Worm (Caenorhabditis elegans) whole organism, midembryonic: ENCODE measurements around the gene W05E10.5.

Source experiments
- T22C8.4 ChIP-seq: fragments of 200-800 bp; sonication (Bioruptor generic); IDR thresholded peaks from 2 replicates; pipeline ENCODE4 v1.3.6; 2022; ENCODE audit warnings: missing genetic modification characterization, missing compliant biosample characterization
- cog-1 ChIP-seq: sonication (generic microtip); optimal IDR thresholded peaks from 2 replicates; lab custom pipeline; 2016; ENCODE audit warnings: missing genetic modification characterization, missing compliant biosample characterization
- flt-1 ChIP-seq: fragments of 200-800 bp; sonication (Bioruptor generic); IDR thresholded peaks from 2 replicates; pipeline ENCODE4 v1.3.6; 2022; ENCODE audit warnings: missing genetic modification characterization, missing compliant biosample characterization
- klf-2 ChIP-seq: fragments of 200-800 bp; sonication (Bioruptor generic); conservative IDR thresholded peaks from 2 replicates; pipeline ENCODE4 v1.3.6; 2022; ENCODE audit warnings: missing genetic modification reagents, missing genetic modification characterization, missing compliant biosample characterization
- med-1 ChIP-seq: sonication (generic microtip); optimal IDR thresholded peaks from 2 replicates; lab custom pipeline; 2017; ENCODE audit warnings: missing genetic modification characterization, mild to moderate bottlenecking, missing compliant biosample characterization, antibody characterized with exemption, missing genetic modification reagents; ENCODE audit not compliant: insufficient read depth
- ref-1 ChIP-seq: fragments of 200-800 bp; sonication (Bioruptor generic); conservative IDR thresholded peaks from 2 replicates; pipeline ENCODE4 v1.3.6; 2022; ENCODE audit warnings: missing genetic modification reagents, missing genetic modification characterization, missing compliant biosample characterization
- tab-1 ChIP-seq: fragments of 200-800 bp; sonication (Bioruptor generic); IDR thresholded peaks from 2 replicates; pipeline ENCODE4 v1.3.6; 2022; ENCODE audit warnings: missing genetic modification characterization, missing compliant biosample characterization
- ztf-23 ChIP-seq: fragments of 200-800 bp; sonication (Bioruptor generic); IDR thresholded peaks from 2 replicates; pipeline ENCODE4 v1.3.6; 2022; ENCODE audit warnings: missing genetic modification reagents, missing genetic modification characterization, missing compliant biosample characterization
- ztf-29 ChIP-seq: fragments of 200-800 bp; sonication (Bioruptor generic); IDR thresholded peaks from 2 replicates; pipeline ENCODE4 v1.3.6; 2022; ENCODE audit warnings: missing genetic modification reagents, missing genetic modification characterization, missing compliant biosample characterization

Gene W05E10.5

ce11 chrV:11695597-11695996 is at the start of gene W05E10.5:
Gene W05E10.5, minus strand, starts transcription at chrV:11695697.
- TF ChIP-seq flt-1 (GFP tag; lab: Robert Waterston, UW) (no peak), ref-1 (GFP tag; lab: Robert Waterston, UW) (no peak), cog-1 (tag; lab: Kevin White, UChicago) (no peak), ztf-23 (GFP tag; lab: Robert Waterston, UW) (no peak), klf-2 (GFP tag; lab: Robert Waterston, UW) (no peak), med-1 (GFP tag; lab: Kevin White, UChicago) (no peak), ztf-29 (GFP tag; lab: Robert Waterston, UW) (no peak), T22C8.4 (no peak), tab-1 (GFP tag; lab: Robert Waterston, UW) (no peak)

- TF ChIP-seq ref-1 (GFP tag; lab: Robert Waterston, UW) (no peak), ztf-23 (GFP tag; lab: Robert Waterston, UW) (no peak), med-1 (GFP tag; lab: Kevin White, UChicago) (no peak), ztf-29 (GFP tag; lab: Robert Waterston, UW) (no peak), cog-1 (tag; lab: Kevin White, UChicago) (no peak), tab-1 (GFP tag; lab: Robert Waterston, UW) (no peak), flt-1 (GFP tag; lab: Robert Waterston, UW) (no peak), T22C8.4 (no peak), klf-2 (GFP tag; lab: Robert Waterston, UW) (no peak)
These were observed 45.6 kb upstream of the W05E10.5 start for ce11 chrV:11741078-11741477.

ce11 chrV:11739820-11740219 is 44.3 kb upstream of the W05E10.5 start, which contains the start of gene T04F3.1:
Gene T04F3.1, plus strand, starts transcription at chrV:11740065.
- no peak for TF ChIP-seq cog-1 (tag; lab: Kevin White, UChicago)

ce11 chrV:11737333-11737732 is 41.8 kb upstream of the W05E10.5 start:
- TF ChIP-seq ztf-29 (GFP tag; lab: Robert Waterston, UW) = no peak
- TF ChIP-seq ztf-23 (GFP tag; lab: Robert Waterston, UW) = no peak
- no peak for TF ChIP-seq T22C8.4
- TF ChIP-seq cog-1 (tag; lab: Kevin White, UChicago) = no peak
- no peak for TF ChIP-seq klf-2 (GFP tag; lab: Robert Waterston, UW)
- TF ChIP-seq flt-1 (GFP tag; lab: Robert Waterston, UW) = no peak
- no peak for TF ChIP-seq ref-1 (GFP tag; lab: Robert Waterston, UW)

- TF ChIP-seq T22C8.4 = no peak
- no peak for TF ChIP-seq ztf-29 (GFP tag; lab: Robert Waterston, UW)
- TF ChIP-seq tab-1 (GFP tag; lab: Robert Waterston, UW) = no peak
- TF ChIP-seq klf-2 (GFP tag; lab: Robert Waterston, UW) = no peak
- no peak for TF ChIP-seq ref-1 (GFP tag; lab: Robert Waterston, UW)
- TF ChIP-seq cog-1 (tag; lab: Kevin White, UChicago) = no peak
- TF ChIP-seq ztf-23 (GFP tag; lab: Robert Waterston, UW) = no peak
- TF ChIP-seq flt-1 (GFP tag; lab: Robert Waterston, UW) = no peak
These were observed 41.4 kb upstream of the W05E10.5 start, which contains the start of gene spe-42 for ce11 chrV:11736896-11737295. Gene spe-42, minus strand, starts transcription at chrV:11736996.

- no peak for TF ChIP-seq T22C8.4
- TF ChIP-seq tab-1 (GFP tag; lab: Robert Waterston, UW) = no peak
- TF ChIP-seq med-1 (GFP tag; lab: Kevin White, UChicago) = no peak
- no peak for TF ChIP-seq cog-1 (tag; lab: Kevin White, UChicago)
- TF ChIP-seq klf-2 (GFP tag; lab: Robert Waterston, UW) = no peak
- TF ChIP-seq ztf-23 (GFP tag; lab: Robert Waterston, UW) = no peak
- no peak for TF ChIP-seq ref-1 (GFP tag; lab: Robert Waterston, UW)
- no peak for TF ChIP-seq ztf-29 (GFP tag; lab: Robert Waterston, UW)
- no peak for TF ChIP-seq flt-1 (GFP tag; lab: Robert Waterston, UW)
These were observed 38.0 kb upstream of the W05E10.5 start, which contains the start of gene npp-22 for ce11 chrV:11733460-11733859. Gene npp-22, minus strand, starts transcription at chrV:11733472.

- no peak for TF ChIP-seq flt-1 (GFP tag; lab: Robert Waterston, UW)
- no peak for TF ChIP-seq klf-2 (GFP tag; lab: Robert Waterston, UW)
- no peak for TF ChIP-seq T22C8.4
- no peak for TF ChIP-seq tab-1 (GFP tag; lab: Robert Waterston, UW)
- no peak for TF ChIP-seq med-1 (GFP tag; lab: Kevin White, UChicago)
- no peak for TF ChIP-seq ref-1 (GFP tag; lab: Robert Waterston, UW)
- no peak for TF ChIP-seq ztf-23 (GFP tag; lab: Robert Waterston, UW)
- TF ChIP-seq cog-1 (tag; lab: Kevin White, UChicago) = no peak
- TF ChIP-seq ztf-29 (GFP tag; lab: Robert Waterston, UW) = no peak
These were observed 36.6 kb upstream of the W05E10.5 start for ce11 chrV:11732049-11732448.

- TF ChIP-seq med-1 (GFP tag; lab: Kevin White, UChicago) = no peak
- TF ChIP-seq klf-2 (GFP tag; lab: Robert Waterston, UW) = no peak
- no peak for TF ChIP-seq ztf-29 (GFP tag; lab: Robert Waterston, UW)
- TF ChIP-seq flt-1 (GFP tag; lab: Robert Waterston, UW) = no peak
- TF ChIP-seq ref-1 (GFP tag; lab: Robert Waterston, UW) = no peak
- TF ChIP-seq ztf-23 (GFP tag; lab: Robert Waterston, UW) = no peak
These were observed 34.6 kb upstream of the W05E10.5 start, which contains the start of gene rhr-2 for ce11 chrV:11730060-11730459. Gene rhr-2, minus strand, starts transcription at chrV:11730160.

ce11 chrV:11725971-11726370 is 30.5 kb upstream of the W05E10.5 start, which contains the start of gene daf-11:
Gene daf-11, minus strand, starts transcription at chrV:11726071.
- no peak for TF ChIP-seq cog-1 (tag; lab: Kevin White, UChicago)
- no peak for TF ChIP-seq ztf-29 (GFP tag; lab: Robert Waterston, UW)
- TF ChIP-seq med-1 (GFP tag; lab: Kevin White, UChicago) = no peak
- no peak for TF ChIP-seq T22C8.4
- TF ChIP-seq klf-2 (GFP tag; lab: Robert Waterston, UW) = no peak
- TF ChIP-seq tab-1 (GFP tag; lab: Robert Waterston, UW) = no peak
- TF ChIP-seq flt-1 (GFP tag; lab: Robert Waterston, UW) = no peak
- no peak for TF ChIP-seq ref-1 (GFP tag; lab: Robert Waterston, UW)
- TF ChIP-seq ztf-23 (GFP tag; lab: Robert Waterston, UW) = no peak
